Fruit fly (Drosophila melanogaster) whole organism, embryonic: ENCODE results near the gene CG10337.

ENCODE experiments used
- Abd-B ChIP-seq: fragments of 200-800 bp; sonication (Bioruptor generic); optimal IDR thresholded peaks from 2 replicates; lab custom pipeline; 2018; ENCODE audit warnings: missing biosample characterization, mild to moderate bottlenecking, missing genetic modification characterization, moderate library complexity
- B-H1 ChIP-seq: fragments of 200-800 bp; sonication (Bioruptor generic); IDR thresholded peaks from 3 replicates; pipeline ENCODE4 v1.3.6; 2022; ENCODE audit warnings: missing biosample characterization, missing genetic modification characterization
- B-H2 ChIP-seq: fragments of 200-800 bp; sonication (Bioruptor generic); optimal IDR thresholded peaks from 2 replicates; lab custom pipeline; 2018; ENCODE audit warnings: missing biosample characterization, mild to moderate bottlenecking, missing genetic modification characterization
- Bdp1 ChIP-seq: fragments of 200-800 bp; sonication (Bioruptor generic); optimal IDR thresholded peaks from 3 replicates; lab custom pipeline; 2016; ENCODE audit warnings: missing biosample characterization, missing genetic modification characterization
- Bteb2 ChIP-seq: fragments of 200-800 bp; sonication (Bioruptor generic); optimal IDR thresholded peaks from 2 replicates; lab custom pipeline; 2016; ENCODE audit warnings: missing biosample characterization, missing genetic modification characterization
- CG10654 ChIP-seq: fragments of 200-800 bp; sonication (Bioruptor generic); optimal IDR thresholded peaks from 2 replicates; lab custom pipeline; 2016; ENCODE audit warnings: missing biosample characterization, missing genetic modification characterization
- CG12299 ChIP-seq: fragments of 200-800 bp; sonication (Bioruptor generic); optimal IDR thresholded peaks from 2 replicates; lab custom pipeline; 2018; ENCODE audit warnings: missing biosample characterization, mild to moderate bottlenecking, missing genetic modification characterization
- CG1602 ChIP-seq: fragments of 200-800 bp; sonication (Bioruptor generic); optimal IDR thresholded peaks from 3 replicates; lab custom pipeline; 2016; ENCODE audit warnings: missing biosample characterization, missing genetic modification characterization
- CG16813 ChIP-seq: fragments of 200-800 bp; sonication (Bioruptor generic); IDR thresholded peaks from 3 replicates; pipeline ENCODE4 v1.3.6; 2022; ENCODE audit warnings: missing biosample characterization, missing genetic modification characterization; ENCODE audit not compliant: partially characterized antibody
- CG17912 ChIP-seq: fragments of 200-800 bp; sonication (Bioruptor generic); optimal IDR thresholded peaks from 2 replicates; lab custom pipeline; 2018; ENCODE audit warnings: missing biosample characterization, mild to moderate bottlenecking, missing genetic modification characterization
- CG2875 ChIP-seq: fragments of 200-800 bp; sonication (Bioruptor generic); optimal IDR thresholded peaks from 2 replicates; lab custom pipeline; 2017; ENCODE audit warnings: missing biosample characterization, mild to moderate bottlenecking, missing genetic modification characterization, missing genetic modification reagents
- CG30020 ChIP-seq: fragments of 200-800 bp; optimal IDR thresholded peaks from 2 replicates; lab custom pipeline; 2019; ENCODE audit warnings: missing biosample characterization, mild to moderate bottlenecking, missing genetic modification characterization, moderate library complexity
- CG32772 ChIP-seq: fragments of 200-800 bp; sonication (Bioruptor generic); IDR thresholded peaks from 2 replicates; pipeline ENCODE4 v1.3.6; 2022; ENCODE audit warnings: missing biosample characterization, missing genetic modification characterization
- CG33557 ChIP-seq: fragments of 200-800 bp; sonication (Bioruptor generic); optimal IDR thresholded peaks from 2 replicates; lab custom pipeline; 2019; ENCODE audit warnings: missing biosample characterization, mild to moderate bottlenecking, missing genetic modification characterization, moderate library complexity
- CG42726 ChIP-seq: fragments of 200-800 bp; sonication (Bioruptor generic); IDR thresholded peaks from 2 replicates; pipeline ENCODE4 v1.3.6; 2022; ENCODE audit warnings: missing biosample characterization, missing genetic modification characterization; ENCODE audit not compliant: partially characterized antibody
- CG4404 ChIP-seq: fragments of 200-800 bp; sonication (Bioruptor generic); IDR thresholded peaks from 2 replicates; pipeline ENCODE4 v1.3.6; 2022; ENCODE audit warnings: missing biosample characterization, missing genetic modification characterization
- CG6813 ChIP-seq: fragments of 200-800 bp; sonication (Bioruptor generic); optimal IDR thresholded peaks from 2 replicates; lab custom pipeline; 2017; ENCODE audit warnings: missing biosample characterization, missing genetic modification characterization, mild to moderate bottlenecking, moderate library complexity, missing genetic modification reagents
- CG9609 ChIP-seq: fragments of 200-800 bp; sonication (Bioruptor generic); optimal IDR thresholded peaks from 3 replicates; lab custom pipeline; 2016; ENCODE audit warnings: missing biosample characterization, missing genetic modification characterization
- E2f1 ChIP-seq: fragments of 200-800 bp; sonication (Bioruptor generic); IDR thresholded peaks from 2 replicates; pipeline ENCODE4 v1.3.6; 2022; ENCODE audit warnings: missing biosample characterization, missing genetic modification characterization
- Ets65A ChIP-seq: fragments of 200-800 bp; sonication (Bioruptor generic); peaks from one replicate; lab custom pipeline; 2016; ENCODE audit warnings: missing biosample characterization, missing genetic modification characterization
- Gug ChIP-seq: fragments of 200-800 bp; sonication (Bioruptor generic); IDR thresholded peaks from 4 replicates; pipeline ENCODE4 v1.3.6; 2022; ENCODE audit warnings: missing biosample characterization, missing genetic modification characterization
- Lpt ChIP-seq: fragments of >200 bp; optimal IDR thresholded peaks from 2 replicates; lab custom pipeline; 2018; ENCODE audit warnings: missing biosample characterization, missing genetic modification characterization
- Nf-YB ChIP-seq: fragments of 200-800 bp; sonication (Bioruptor generic); optimal IDR thresholded peaks from 3 replicates; lab custom pipeline; 2019; ENCODE audit warnings: missing biosample characterization, mild to moderate bottlenecking, missing genetic modification characterization, moderate library complexity
- Poxn ChIP-seq: fragments of 200-800 bp; sonication (Bioruptor generic); IDR thresholded peaks from 2 replicates; pipeline ENCODE4 v1.3.6; 2022; ENCODE audit warnings: missing biosample characterization, missing genetic modification characterization
- Ravus ChIP-seq: fragments of 200-800 bp; sonication (Bioruptor generic); IDR thresholded peaks from 2 replicates; pipeline ENCODE4 v1.3.6; 2022; ENCODE audit warnings: missing biosample characterization, missing genetic modification characterization
- Six4 ChIP-seq: fragments of 200-800 bp; sonication (Bioruptor generic); optimal IDR thresholded peaks from 2 replicates; lab custom pipeline; 2016; ENCODE audit warnings: missing biosample characterization, missing genetic modification characterization
- abd-A ChIP-seq: fragments of 200-800 bp; sonication (Bioruptor generic); optimal IDR thresholded peaks from 3 replicates; lab custom pipeline; 2019; ENCODE audit warnings: missing biosample characterization, mild to moderate bottlenecking, missing genetic modification characterization, moderate library complexity
- ac ChIP-seq: fragments of 200-800 bp; sonication (Bioruptor generic); optimal IDR thresholded peaks from 3 replicates; lab custom pipeline; 2017; ENCODE audit warnings: missing biosample characterization, mild to moderate bottlenecking, missing genetic modification characterization
- bcd ChIP-seq: fragments of 200-800 bp; sonication (Bioruptor generic); optimal IDR thresholded peaks from 2 replicates; lab custom pipeline; 2017; ENCODE audit warnings: missing biosample characterization, mild to moderate bottlenecking, missing genetic modification characterization
- corto ChIP-seq: fragments of 200-800 bp; sonication (Bioruptor generic); optimal IDR thresholded peaks from 2 replicates; lab custom pipeline; 2016; ENCODE audit warnings: missing biosample characterization, mild to moderate bottlenecking, missing genetic modification characterization, moderate library complexity
- cwo ChIP-seq: fragments of 200-800 bp; sonication (Bioruptor generic); optimal IDR thresholded peaks from 3 replicates; lab custom pipeline; 2017; ENCODE audit warnings: missing biosample characterization, missing genetic modification characterization, mild to moderate bottlenecking, moderate library complexity, missing genetic modification reagents
- dan ChIP-seq: fragments of 200-800 bp; sonication (Bioruptor generic); IDR thresholded peaks from 2 replicates; pipeline ENCODE4 v1.3.6; 2022; ENCODE audit warnings: missing biosample characterization, missing genetic modification characterization
- dati ChIP-seq: fragments of 200-800 bp; sonication (Bioruptor generic); IDR thresholded peaks from 2 replicates; pipeline ENCODE4 v1.3.6; 2022; ENCODE audit warnings: missing biosample characterization, missing genetic modification characterization
- fd3F ChIP-seq: fragments of 200-800 bp; sonication (Bioruptor generic); optimal IDR thresholded peaks from 2 replicates; lab custom pipeline; 2018; ENCODE audit warnings: missing biosample characterization, mild to moderate bottlenecking, missing genetic modification characterization, moderate library complexity
- gem ChIP-seq: fragments of 200-800 bp; sonication (Bioruptor generic); optimal IDR thresholded peaks from 2 replicates; lab custom pipeline; 2019; ENCODE audit warnings: missing biosample characterization, mild to moderate bottlenecking, missing genetic modification characterization, moderate library complexity
- grau ChIP-seq: fragments of 200-800 bp; optimal IDR thresholded peaks from 3 replicates; lab custom pipeline; 2019; ENCODE audit warnings: missing biosample characterization, mild to moderate bottlenecking, missing genetic modification characterization, moderate library complexity
- her ChIP-seq: fragments of 200-800 bp; sonication (Bioruptor generic); optimal IDR thresholded peaks from 2 replicates; lab custom pipeline; 2016; ENCODE audit warnings: missing biosample characterization, missing genetic modification characterization
- inv ChIP-seq: fragments of 200-800 bp; sonication (Bioruptor generic); IDR thresholded peaks from 2 replicates; pipeline ENCODE4 v1.3.6; 2022; ENCODE audit warnings: missing biosample characterization, missing genetic modification characterization; ENCODE audit not compliant: partially characterized antibody
- knrl ChIP-seq: fragments of 200-800 bp; sonication (Bioruptor generic); IDR thresholded peaks from 3 replicates; pipeline ENCODE4 v1.3.6; 2022; ENCODE audit warnings: missing biosample characterization, missing genetic modification characterization; ENCODE audit not compliant: partially characterized antibody
- mirr ChIP-seq: fragments of 200-800 bp; sonication (Bioruptor generic); optimal IDR thresholded peaks from 3 replicates; lab custom pipeline; 2018; ENCODE audit warnings: missing biosample characterization, mild to moderate bottlenecking, missing genetic modification characterization
- oc ChIP-seq: fragments of 200-800 bp; sonication (Bioruptor generic); optimal IDR thresholded peaks from 2 replicates; lab custom pipeline; 2018; ENCODE audit warnings: missing biosample characterization, mild to moderate bottlenecking, missing genetic modification characterization, moderate library complexity
- org-1 ChIP-seq: fragments of 200-800 bp; sonication (Bioruptor generic); optimal IDR thresholded peaks from 2 replicates; lab custom pipeline; 2017; ENCODE audit warnings: missing biosample characterization, missing genetic modification characterization
- pan ChIP-seq, 4 experiments: fragments of >200 bp in 3 of 4; fragments of 200-800 bp in 1 of 4; sonication (Bioruptor generic) in 1 of 4; optimal IDR thresholded peaks in 3 of 4; IDR thresholded peaks in 1 of 4; 2 replicates each; pipeline versions ENCODE4 v1.3.6 to Lab custom; 2017 to 2022; ENCODE audit warnings: missing biosample characterization in 2 of 4, missing genetic modification characterization in 2 of 4, mixed read lengths in 1 of 4
- pzg ChIP-seq: fragments of 200-800 bp; sonication (Bioruptor generic); optimal IDR thresholded peaks from 3 replicates; lab custom pipeline; 2018; ENCODE audit warnings: missing biosample characterization, mild to moderate bottlenecking, missing genetic modification characterization, moderate library complexity
- tll ChIP-seq, 2 experiments: fragments of 200-800 bp in 1 of 2; fragments of >200 bp in 1 of 2; sonication (Bioruptor generic) in 1 of 2; optimal IDR thresholded peaks; 2 replicates each; lab custom pipeline; 2017 to 2019; ENCODE audit warnings: missing biosample characterization in 2 of 2, missing genetic modification characterization in 2 of 2, mild to moderate bottlenecking in 1 of 2, moderate library complexity in 1 of 2
- vnd ChIP-seq: fragments of 200-800 bp; sonication (Bioruptor generic); IDR thresholded peaks from 3 replicates; pipeline ENCODE4 v1.3.6; 2022; ENCODE audit warnings: missing biosample characterization, missing genetic modification characterization; ENCODE audit not compliant: partially characterized antibody
- zen2 ChIP-seq: fragments of 200-800 bp; sonication (Bioruptor generic); IDR thresholded peaks from 3 replicates; pipeline ENCODE4 v1.3.6; 2022; ENCODE audit warnings: missing biosample characterization, missing genetic modification characterization; ENCODE audit not compliant: partially characterized antibody

CG10337 gene

DNA sequence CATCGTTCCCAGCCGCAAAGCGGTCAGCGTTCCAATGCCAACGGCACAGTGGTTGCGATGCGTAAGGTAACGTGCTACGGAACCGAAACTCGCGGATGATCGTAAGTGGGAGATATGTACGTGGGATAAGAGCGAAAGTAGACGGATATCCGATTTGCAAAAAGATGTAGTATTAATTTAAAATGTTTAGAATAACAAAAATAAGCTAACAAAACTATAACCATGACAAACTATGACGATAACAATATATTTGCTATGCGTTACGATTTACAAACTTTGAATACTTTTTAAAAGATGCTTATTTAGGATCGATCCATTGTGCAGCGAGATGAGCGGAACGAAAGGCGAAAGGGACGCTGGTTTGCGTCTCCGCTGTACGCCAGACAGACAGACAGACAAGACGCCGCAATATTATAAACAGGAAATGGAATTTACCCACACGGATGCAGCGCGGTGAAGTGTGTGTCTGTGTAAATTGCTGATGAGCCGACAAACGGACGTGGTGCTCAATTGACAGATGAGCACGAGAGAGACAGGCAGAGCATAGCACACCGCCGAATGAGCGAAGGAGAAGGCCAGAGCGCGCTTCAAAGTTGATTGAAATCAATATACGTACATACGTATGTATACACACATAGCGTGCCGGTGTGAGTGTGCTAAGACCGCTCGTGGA lies 29.0 kb upstream of the CG10337 start (continued):
- TF ChIP-seq CG17912 (GFP tag; lab: Kevin White, UChicago): peak; percentile 62
- peak; percentile 84 for TF ChIP-seq Poxn (GFP tag; lab: Robert Waterston, UW)
- peak; percentile 92 for TF ChIP-seq CG32772 (GFP tag; lab: Robert Waterston, UW)
- peak; percentile 96 for TF ChIP-seq CG10654 (GFP tag; lab: Kevin White, UChicago)
- peak; percentile 91 for TF ChIP-seq CG2875
- TF ChIP-seq abd-A: peak; percentile 90
- TF ChIP-seq grau (tag; lab: Kevin White, UChicago): peak; percentile 96
- TF ChIP-seq dan (GFP tag; lab: Robert Waterston, UW): no peak; the same call in 1 of the 2 replicates
- peak; percentile 86 for TF ChIP-seq CG6813
- peak; percentile 92 for TF ChIP-seq E2f1 (GFP tag; lab: Robert Waterston, UW)
- TF ChIP-seq org-1 (GFP tag; lab: Kevin White, UChicago): peak; percentile 97
- TF ChIP-seq Bdp1: peak; percentile 89
- TF ChIP-seq Ets65A: peak; percentile 100
- TF ChIP-seq fd3F (GFP tag; lab: Kevin White, UChicago): peak; percentile 94
- peak; percentile 97 for TF ChIP-seq CG9609 (GFP tag; lab: Kevin White, UChicago)
- no peak for TF ChIP-seq vnd (GFP tag; lab: Robert Waterston, UW)
- peak in 1 of 2 experiments; percentile 28 for TF ChIP-seq tll (GFP tag; optimal IDR thresholded peaks at IDR 0.05; lab: Kevin White, UChicago)
- peak; percentile 95 for TF ChIP-seq CG4404
- TF ChIP-seq Gug: peak; percentile 97
- TF ChIP-seq Nf-YB (GFP tag; lab: Kevin White, UChicago): peak; percentile 85
- no peak for TF ChIP-seq inv (GFP tag; lab: Robert Waterston, UW)
- no peak for TF ChIP-seq ac (GFP tag; lab: Kevin White, UChicago)
- peak; percentile 87 for TF ChIP-seq oc (tag; lab: Kevin White, UChicago)
- peak; percentile 78 for TF ChIP-seq CG12299
- TF ChIP-seq her (GFP tag; lab: Kevin White, UChicago): peak; percentile 89
- TF ChIP-seq bcd: peak; percentile 98
- TF ChIP-seq B-H2 (GFP tag; lab: Kevin White, UChicago): peak; percentile 72
- TF ChIP-seq zen2 (GFP tag; lab: Robert Waterston, UW): 0 out of 3 replicates have a peak, but pooled peaks have one; percentile 18
- no peak for TF ChIP-seq pan (optimal IDR thresholded peaks at IDR 0.05; lab: Kevin White, UChicago)
- peak in 1 of 2 experiments; percentile 95 for TF ChIP-seq pan (GFP tag; optimal IDR thresholded peaks at IDR 0.05 in 1 of 2, IDR thresholded peaks at IDR 0.05 in 1 of 2)
- peak; percentile 87 for TF ChIP-seq Ravus (GFP tag; lab: Robert Waterston, UW)
- TF ChIP-seq Bteb2 (GFP tag; lab: Kevin White, UChicago): peak; percentile 97
- no peak for TF ChIP-seq Lpt (GFP tag; lab: Kevin White, UChicago)
- TF ChIP-seq CG42726 (GFP tag; lab: Robert Waterston, UW): no peak; the same call in 1 of the 2 replicates
- TF ChIP-seq gem (tag; lab: Kevin White, UChicago): peak; percentile 98
- TF ChIP-seq B-H1: peak; percentile 89
- peak; percentile 73 for TF ChIP-seq corto (GFP tag; lab: Kevin White, UChicago)
- TF ChIP-seq mirr (GFP tag; lab: Kevin White, UChicago): peak; percentile 78
- peak; percentile 88 for TF ChIP-seq CG33557 (GFP tag; lab: Kevin White, UChicago)
- no peak for TF ChIP-seq knrl (GFP tag; lab: Robert Waterston, UW)
- TF ChIP-seq Six4 (GFP tag; lab: Kevin White, UChicago): peak; percentile 93
- peak; percentile 97 for TF ChIP-seq Abd-B (GFP tag; lab: Kevin White, UChicago)
- TF ChIP-seq CG30020: peak; percentile 86
- no peak for TF ChIP-seq CG16813 (GFP tag; lab: Robert Waterston, UW)
- TF ChIP-seq cwo (GFP tag; lab: Kevin White, UChicago): peak; percentile 93
- TF ChIP-seq pzg (GFP tag; lab: Kevin White, UChicago): peak; percentile 17
- TF ChIP-seq CG1602: peak; percentile 96
- TF ChIP-seq dati (GFP tag; lab: Robert Waterston, UW): no peak; the same call in 1 of the 2 replicates
